Worm (Caenorhabditis elegans): ENCODE measurements around the gene nhr-237.

DNA sequence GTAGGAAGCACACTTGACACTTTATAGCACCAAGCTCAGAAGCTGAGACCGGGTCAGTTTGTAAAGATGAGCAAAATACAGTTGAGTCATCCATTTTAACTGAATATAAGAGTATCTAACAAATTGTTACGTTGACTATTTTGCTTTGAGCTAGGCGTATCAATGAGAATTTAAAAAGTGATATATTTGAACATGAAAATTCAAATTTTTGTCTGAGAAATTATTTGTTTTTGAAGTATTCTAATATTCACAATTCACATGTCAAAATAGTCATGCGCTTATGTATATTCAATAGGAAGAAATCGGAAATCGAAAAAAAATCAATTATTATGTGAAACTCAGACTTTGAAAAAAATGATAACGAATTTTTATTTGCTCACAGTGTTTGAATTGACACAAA is 2.3 kb downstream of the nhr-237 start, which contains the start of gene nhr-110:
- TF ChIP-seq ama-1 (optimal IDR thresholded peaks at IDR 0.05) (no peak), lin-39 (tag; optimal IDR thresholded peaks at IDR 0.05) (no peak), nhr-11 (tag; optimal IDR thresholded peaks at IDR 0.05) (no peak), blmp-1 (tag; optimal IDR thresholded peaks at IDR 0.05; ENCODE audit: insufficient read depth) (no peak), crh-2 (tag; optimal IDR thresholded peaks at IDR 0.05) (no peak), aly-2 (tag; optimal IDR thresholded peaks at IDR 0.05) (no peak), nhr-6 (tag; optimal IDR thresholded peaks at IDR 0.05) (no peak), R02D3.7 (tag; optimal IDR thresholded peaks at IDR 0.05) (no peak), ZK546.5 (tag; optimal IDR thresholded peaks at IDR 0.05) (no peak), lin-11 (tag; optimal IDR thresholded peaks at IDR 0.05) (no peak), nhr-237 (tag; optimal IDR thresholded peaks at IDR 0.05) (no peak), unc-62 (GFP tag; optimal IDR thresholded peaks at IDR 0.05) (no peak)
